Worm (Caenorhabditis elegans): ENCODE data around the gene F57A8.7.

DNA sequence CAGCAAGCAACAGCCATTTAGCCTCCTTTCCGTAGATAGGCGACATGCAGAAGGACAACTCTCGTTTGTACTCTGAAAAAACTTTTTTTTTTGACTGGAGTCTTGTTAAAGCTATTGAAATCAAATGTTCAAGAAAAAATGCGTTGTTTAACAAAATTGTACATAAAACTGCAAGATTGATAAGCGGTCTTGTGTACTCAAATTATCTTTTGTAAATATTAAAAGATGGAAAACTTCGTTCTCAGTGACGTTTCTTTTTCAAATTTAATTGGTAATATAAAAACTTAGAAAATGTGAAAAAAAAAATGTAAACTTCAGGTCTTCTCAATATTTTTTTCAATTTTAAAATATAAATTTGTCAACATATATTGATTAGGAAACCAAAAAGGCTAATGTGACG is 35.6 kb downstream of the F57A8.7 start:
- no peak for TF ChIP-seq ttx-3 (tag; optimal IDR thresholded peaks at IDR 0.05)
- TF ChIP-seq nhr-11 (tag; optimal IDR thresholded peaks at IDR 0.05) = no peak
- TF ChIP-seq pat-9 (tag; optimal IDR thresholded peaks at IDR 0.05) = no peak
- no peak for TF ChIP-seq ama-1 (optimal IDR thresholded peaks at IDR 0.05)
- no peak for TF ChIP-seq fkh-10 (GFP tag; optimal IDR thresholded peaks at IDR 0.05)
- TF ChIP-seq pha-4 (tag; optimal IDR thresholded peaks at IDR 0.05) = no peak
- no peak for TF ChIP-seq ceh-9 (tag; optimal IDR thresholded peaks at IDR 0.05)
- TF ChIP-seq ceh-30 (tag; optimal IDR thresholded peaks at IDR 0.05) = no peak
- TF ChIP-seq sox-4 (tag; optimal IDR thresholded peaks at IDR 0.05) = no peak
- TF ChIP-seq ceh-45 (GFP tag; IDR thresholded peaks at IDR 0.05) = no peak
- TF ChIP-seq unc-42 (tag; optimal IDR thresholded peaks at IDR 0.05) = no peak
- no peak for TF ChIP-seq pag-3 (tag; optimal IDR thresholded peaks at IDR 0.05; ENCODE audit: borderline replicate concordance)
